Worm (Caenorhabditis elegans) whole organism, late embryonic: ENCODE data around the gene coa-3.

Experiments used
- ahr-1 ChIP-seq: sonication (generic microtip); optimal IDR thresholded peaks from 2 replicates; lab custom pipeline; 2016; ENCODE audit warnings: missing genetic modification characterization, missing compliant biosample characterization
- ama-1 ChIP-seq: fragments of 150-350 bp; optimal IDR thresholded peaks from 2 replicates; lab custom pipeline; 2014
- elt-2 ChIP-seq: sonication (generic microtip); optimal IDR thresholded peaks from 2 replicates; lab custom pipeline; 2016; ENCODE audit warnings: missing genetic modification reagents, missing genetic modification characterization, missing compliant biosample characterization
- fkh-6 ChIP-seq: sonication (generic microtip); optimal IDR thresholded peaks from 2 replicates; lab custom pipeline; 2016; ENCODE audit warnings: missing genetic modification characterization, missing compliant biosample characterization
- pha-2 ChIP-seq: sonication (generic microtip); optimal IDR thresholded peaks from 2 replicates; lab custom pipeline; 2017; ENCODE audit warnings: mild to moderate bottlenecking, missing genetic modification characterization, missing compliant biosample characterization
- pha-4 ChIP-seq: fragments of 150-350 bp; optimal IDR thresholded peaks from 2 replicates; lab custom pipeline; 2018; ENCODE audit warnings: missing biosample characterization, missing genetic modification reagents, missing genetic modification characterization
- pqm-1 ChIP-seq: sonication (generic microtip); optimal IDR thresholded peaks from 2 replicates; lab custom pipeline; 2016; ENCODE audit warnings: missing genetic modification characterization, missing compliant biosample characterization
- sox-4 ChIP-seq: sonication (generic microtip); optimal IDR thresholded peaks from 2 replicates; lab custom pipeline; 2017; ENCODE audit warnings: mild to moderate bottlenecking, missing genetic modification characterization, inconsistent platforms, missing compliant biosample characterization

ce11 chrII:4585327-4585726, 17.1 kb downstream of the coa-3 start:
- TF ChIP-seq fkh-6 (tag; lab: Kevin White, UChicago) (no peak), ama-1 (lab: Kevin White, UChicago) (no peak), pha-2 (tag; lab: Kevin White, UChicago) (no peak), pqm-1 (tag; lab: Kevin White, UChicago) (no peak), ahr-1 (tag; lab: Kevin White, UChicago) (no peak), pha-4 (tag; lab: Kevin White, UChicago) (no peak), elt-2 (tag; lab: Kevin White, UChicago) (no peak), sox-4 (no peak)
